Fruit fly (Drosophila melanogaster): Measurements from ENCODE around the gene Ac13E.

The Ac13E gene

DNA sequence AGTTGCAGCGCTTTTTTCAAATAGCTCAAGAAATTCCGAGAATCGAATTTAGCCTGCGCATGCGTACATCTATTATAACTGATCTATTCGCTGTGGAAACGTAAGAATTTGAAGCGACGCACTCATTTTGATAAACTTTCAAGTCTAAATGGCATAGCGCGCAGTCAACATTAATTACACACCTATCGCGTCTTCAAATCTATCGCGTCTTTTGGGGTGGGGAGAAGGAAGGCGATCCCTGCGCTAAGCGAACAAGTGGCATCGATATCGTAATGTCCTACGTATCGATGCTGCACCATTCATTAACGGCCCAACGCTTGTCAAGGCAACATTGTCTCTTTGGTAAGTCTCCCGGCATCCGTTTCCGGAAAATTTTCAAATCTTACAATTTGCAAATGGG is 78.3 kb downstream of the Ac13E start, which contains the start of gene CG6324:
Gene CG6324, plus strand, starts transcription at position 301 of the 400 bp plus-strand sequence.
- TF ChIP-seq pad (GFP tag; optimal IDR thresholded peaks at IDR 0.05) (no peak), cic (GFP tag; optimal IDR thresholded peaks at IDR 0.05) (no peak), CG5204 (GFP tag; optimal IDR thresholded peaks at IDR 0.05) (no peak), toe (GFP tag; optimal IDR thresholded peaks at IDR 0.05) (no peak), Clk (GFP tag; optimal IDR thresholded peaks at IDR 0.05) (no peak), CG1620 (GFP tag; optimal IDR thresholded peaks at IDR 0.05) (no peak), bab1 (GFP tag; optimal IDR thresholded peaks at IDR 0.05) (no peak), CG33017 (tag; optimal IDR thresholded peaks at IDR 0.05) (no peak), Crg-1 (GFP tag; optimal IDR thresholded peaks at IDR 0.05) (no peak)

dm6 chrX:15475367-15475789 is 78.7 kb downstream of the Ac13E start, which contains the start of gene mh:
TSS of gene mh (minus strand) at chrX:15475400.
- TF ChIP-seq CG1620 (GFP tag; optimal IDR thresholded peaks at IDR 0.05) (no peak), CG7101 (tag; optimal IDR thresholded peaks at IDR 0.05) (no peak), pad (GFP tag; optimal IDR thresholded peaks at IDR 0.05) (no peak), bab1 (GFP tag; optimal IDR thresholded peaks at IDR 0.05) (peak; percentile 8)

dm6 chrX:15471904-15472303 is 82.2 kb downstream of the Ac13E start, which contains the start of the genes Grip128 and Alg14:
TSS of gene Grip128 (minus strand) at chrX:15472119.
TSS of gene Alg14 (plus strand) at chrX:15472164.
- TF ChIP-seq Mnt (GFP tag; optimal IDR thresholded peaks at IDR 0.05) (no peak), CG7101 (tag; optimal IDR thresholded peaks at IDR 0.05) (no peak), ovo (GFP tag; optimal IDR thresholded peaks at IDR 0.05) (no peak), CG5204 (GFP tag; optimal IDR thresholded peaks at IDR 0.05) (no peak), pad (GFP tag; optimal IDR thresholded peaks at IDR 0.05) (no peak), kay (GFP tag; ENCODE audit: borderline replicate concordance) (no peak), CG14711 (tag; optimal IDR thresholded peaks at IDR 0.05) (no peak), cnc (optimal IDR thresholded peaks at IDR 0.05) (no peak), tj (GFP tag; optimal IDR thresholded peaks at IDR 0.05) (no peak)

DNA sequence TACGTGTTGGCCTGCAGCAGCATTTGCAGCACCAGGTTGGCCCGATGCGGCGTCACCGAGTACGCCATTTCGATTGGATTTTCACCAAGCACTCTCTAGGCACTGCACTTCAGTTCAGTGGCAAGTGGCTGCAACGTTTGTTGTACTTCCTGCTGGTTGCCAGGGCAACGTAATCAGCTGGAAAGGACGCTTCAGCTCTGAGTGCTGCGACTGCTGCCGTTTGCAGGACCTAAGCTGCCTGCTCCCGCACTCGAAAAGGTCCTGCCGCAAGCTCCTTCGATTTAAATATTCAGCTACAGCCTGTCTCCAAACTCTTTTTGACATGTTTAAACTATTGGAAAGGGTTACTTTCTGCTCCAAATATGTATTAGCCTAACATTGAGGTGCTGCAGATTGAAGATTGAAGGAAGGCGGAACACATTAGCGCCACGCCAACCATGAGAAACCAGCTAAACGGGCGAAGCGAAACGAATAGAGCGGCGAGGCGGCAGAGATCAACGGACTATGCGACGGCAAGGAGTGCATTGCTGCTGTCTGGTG is 86.6 kb downstream of the Ac13E start, which contains the start of the genes CG15642 and CG15641:
Gene CG15642, minus strand, starts transcription at position 356 of the 540 bp plus-strand sequence.
Gene CG15641, plus strand, starts transcription at position 490 of the 540 bp plus-strand sequence.
- no peak for TF ChIP-seq Hr96 (GFP tag; optimal IDR thresholded peaks at IDR 0.05)
- no peak for TF ChIP-seq CG7101 (tag; optimal IDR thresholded peaks at IDR 0.05)
- TF ChIP-seq Mnt (GFP tag; optimal IDR thresholded peaks at IDR 0.05), result no peak
- no peak for TF ChIP-seq cic (GFP tag; optimal IDR thresholded peaks at IDR 0.05)
- TF ChIP-seq ovo (GFP tag; optimal IDR thresholded peaks at IDR 0.05), result no peak
- no peak for TF ChIP-seq CG33017 (tag; optimal IDR thresholded peaks at IDR 0.05)
- no peak for TF ChIP-seq CG12768 (GFP tag; optimal IDR thresholded peaks at IDR 0.05)
- no peak for TF ChIP-seq Crg-1 (GFP tag; optimal IDR thresholded peaks at IDR 0.05)

DNA sequence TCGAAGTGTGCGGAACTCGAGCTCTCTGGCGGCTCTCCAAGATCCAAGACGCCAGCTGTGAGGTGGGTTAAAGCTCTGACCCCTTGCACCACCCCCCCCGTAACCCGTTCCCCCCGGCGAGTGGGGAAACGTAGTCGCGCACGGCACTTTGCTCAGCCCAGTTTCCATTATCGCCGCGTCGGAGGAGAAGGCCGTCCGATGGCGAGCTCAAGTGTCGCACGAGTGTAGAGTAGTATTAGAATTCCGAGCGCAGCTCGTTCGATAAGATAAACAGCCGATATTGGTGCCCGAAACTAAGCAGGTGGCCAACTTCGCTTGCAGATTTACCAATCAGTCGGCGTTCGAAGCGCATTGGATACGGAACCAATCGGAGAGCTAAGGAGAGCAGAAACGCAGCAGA is 88.7 kb downstream of the Ac13E start:
- TF ChIP-seq CG7045 (GFP tag; optimal IDR thresholded peaks at IDR 0.05), result no peak
- no peak for TF ChIP-seq cnc (optimal IDR thresholded peaks at IDR 0.05)
- peak; percentile 15 for TF ChIP-seq Mnt (GFP tag; optimal IDR thresholded peaks at IDR 0.05)
- TF ChIP-seq kay (GFP tag; ENCODE audit: borderline replicate concordance), result no peak
- no peak for TF ChIP-seq toe (GFP tag; optimal IDR thresholded peaks at IDR 0.05)
- peak; percentile 26 for TF ChIP-seq cic (GFP tag; optimal IDR thresholded peaks at IDR 0.05)
- TF ChIP-seq bab1 (GFP tag; optimal IDR thresholded peaks at IDR 0.05), result no peak
- TF ChIP-seq CG14711 (tag; optimal IDR thresholded peaks at IDR 0.05), result no peak
- TF ChIP-seq pad (GFP tag; optimal IDR thresholded peaks at IDR 0.05), result peak; percentile 97
- TF ChIP-seq CG5204 (GFP tag; optimal IDR thresholded peaks at IDR 0.05), result no peak
- no peak for TF ChIP-seq CG7101 (tag; optimal IDR thresholded peaks at IDR 0.05)
- TF ChIP-seq ovo (GFP tag; optimal IDR thresholded peaks at IDR 0.05), result no peak

DNA sequence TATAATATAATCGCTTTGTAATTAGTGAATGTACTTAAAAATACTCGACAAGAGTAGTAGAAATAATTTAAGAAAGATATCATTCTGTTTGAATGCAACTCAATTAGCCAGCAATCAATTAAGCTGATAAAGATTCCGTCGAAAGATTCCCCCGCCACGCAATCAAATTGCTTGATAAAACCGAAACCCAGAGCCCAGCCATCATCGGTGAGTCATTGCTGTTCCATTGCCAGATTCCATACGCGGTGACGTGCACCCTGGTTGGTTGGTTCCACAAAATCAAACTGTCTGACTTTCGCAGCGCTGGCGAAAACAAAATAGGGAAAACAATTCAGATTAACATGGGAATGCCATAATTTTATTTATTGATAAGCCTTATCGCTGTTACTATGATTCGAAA is 89.5 kb downstream of the Ac13E start:
- peak; percentile 5 for TF ChIP-seq cic (GFP tag; optimal IDR thresholded peaks at IDR 0.05)
- no peak for TF ChIP-seq Clk (GFP tag; optimal IDR thresholded peaks at IDR 0.05)

DNA sequence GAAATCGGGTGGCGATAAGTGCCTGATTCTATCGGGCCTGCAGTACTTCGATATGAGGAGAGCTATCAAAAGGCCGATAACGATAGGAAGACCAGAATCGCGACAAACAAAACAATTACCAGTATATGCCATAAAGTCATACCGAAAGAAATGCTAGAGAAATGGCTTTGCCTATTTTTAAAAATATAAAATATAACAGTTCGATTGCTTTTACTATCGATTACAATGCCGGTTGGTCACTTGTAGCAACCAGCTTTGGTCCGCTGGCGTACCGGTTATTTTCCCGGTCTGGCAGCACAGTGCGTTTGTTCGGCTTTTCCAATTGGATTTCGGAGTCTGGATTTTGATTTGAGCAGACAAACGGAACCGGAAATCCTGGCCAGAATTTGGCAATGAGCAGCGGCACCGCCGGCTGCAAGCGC is 91.6 kb downstream of the Ac13E start, which contains the start of the genes shtd, CG6294 and CG6299:
Gene shtd, minus strand, starts transcription at position 6 of the 422 bp plus-strand sequence.
Gene CG6294, plus strand, starts transcription at position 287 of the 422 bp plus-strand sequence.
Gene CG6299, plus strand, starts transcription at position 287 of the 422 bp plus-strand sequence.
- TF ChIP-seq Mnt (GFP tag; optimal IDR thresholded peaks at IDR 0.05) (peak; percentile 19), CG14711 (tag; optimal IDR thresholded peaks at IDR 0.05) (peak; percentile 24), CG11617 (GFP tag; optimal IDR thresholded peaks at IDR 0.05) (no peak), kay (GFP tag; ENCODE audit: borderline replicate concordance) (no peak), CG1620 (GFP tag; optimal IDR thresholded peaks at IDR 0.05) (peak; percentile 36), CG7101 (tag; optimal IDR thresholded peaks at IDR 0.05) (no peak), CG5204 (GFP tag; optimal IDR thresholded peaks at IDR 0.05) (no peak), bab1 (GFP tag; optimal IDR thresholded peaks at IDR 0.05) (peak; percentile 48)
